Fruit fly (Drosophila melanogaster) whole organism, embryonic: ENCODE data around the gene PIG-C.
A peak's percentile ranks its signal among the peaks of the same experiment; 100 is the strongest.

Experiments
- Antp ChIP-seq: fragments of 200-800 bp; sonication (Bioruptor generic); optimal IDR thresholded peaks from 3 replicates; lab custom pipeline; 2016; ENCODE audit warnings: missing biosample characterization, missing genetic modification characterization
- C15 ChIP-seq: fragments of 200-800 bp; sonication (Bioruptor generic); IDR thresholded peaks from 3 replicates; pipeline ENCODE4 v1.3.6; 2022; ENCODE audit warnings: missing biosample characterization, missing genetic modification characterization
- CG11093 ChIP-seq: fragments of 200-800 bp; sonication (Bioruptor generic); IDR thresholded peaks from 3 replicates; pipeline ENCODE4 v1.3.6; 2022; ENCODE audit warnings: missing biosample characterization, missing genetic modification characterization
- CG12104 ChIP-seq: fragments of 200-800 bp; sonication (Bioruptor generic); optimal IDR thresholded peaks from 3 replicates; lab custom pipeline; 2016; ENCODE audit warnings: missing biosample characterization, missing genetic modification characterization
- CG12155 ChIP-seq: fragments of 200-800 bp; sonication (Bioruptor generic); optimal IDR thresholded peaks from 3 replicates; lab custom pipeline; 2016; ENCODE audit warnings: missing biosample characterization, missing genetic modification characterization
- CG12299 ChIP-seq: fragments of 200-800 bp; sonication (Bioruptor generic); optimal IDR thresholded peaks from 2 replicates; lab custom pipeline; 2018; ENCODE audit warnings: missing biosample characterization, mild to moderate bottlenecking, missing genetic modification characterization
- CG17328 ChIP-seq: fragments of 200-800 bp; sonication (Bioruptor generic); IDR thresholded peaks from 2 replicates; pipeline ENCODE4 v1.3.6; 2022; ENCODE audit warnings: missing biosample characterization, missing genetic modification characterization
- CG17829 ChIP-seq: fragments of 200-800 bp; optimal IDR thresholded peaks from 2 replicates; lab custom pipeline; 2019; ENCODE audit warnings: missing biosample characterization, mild to moderate bottlenecking, missing genetic modification characterization, moderate library complexity
- CG2120 ChIP-seq: fragments of 200-800 bp; sonication (Bioruptor generic); optimal IDR thresholded peaks from 3 replicates; lab custom pipeline; 2016; ENCODE audit warnings: missing biosample characterization, missing genetic modification characterization
- CG32532 ChIP-seq: fragments of 200-800 bp; sonication (Bioruptor generic); IDR thresholded peaks from 2 replicates; pipeline ENCODE4 v1.3.6; 2022; ENCODE audit warnings: missing biosample characterization, missing genetic modification characterization
- CG4404 ChIP-seq: fragments of 200-800 bp; sonication (Bioruptor generic); IDR thresholded peaks from 2 replicates; pipeline ENCODE4 v1.3.6; 2022; ENCODE audit warnings: missing biosample characterization, missing genetic modification characterization
- CG4707 ChIP-seq: fragments of 200-800 bp; sonication (Bioruptor generic); optimal IDR thresholded peaks from 2 replicates; lab custom pipeline; 2018; ENCODE audit warnings: missing biosample characterization, mild to moderate bottlenecking, missing genetic modification characterization, moderate library complexity
- CG6175 ChIP-seq: fragments of 200-800 bp; sonication (Bioruptor generic); IDR thresholded peaks from 3 replicates; pipeline ENCODE4 v1.3.6; 2022; ENCODE audit warnings: missing biosample characterization, missing genetic modification characterization
- CG6765 ChIP-seq: fragments of 200-800 bp; sonication (Bioruptor generic); optimal IDR thresholded peaks from 3 replicates; lab custom pipeline; 2017; ENCODE audit warnings: missing biosample characterization, mild to moderate bottlenecking, missing genetic modification characterization
- CG7556 ChIP-seq: fragments of 200-800 bp; sonication (Bioruptor generic); optimal IDR thresholded peaks from 2 replicates; lab custom pipeline; 2017; ENCODE audit warnings: missing biosample characterization, mild to moderate bottlenecking, missing genetic modification characterization
- Dref ChIP-seq: fragments of 200-800 bp; sonication (Bioruptor generic); IDR thresholded peaks from 2 replicates; pipeline ENCODE4 v1.3.6; 2022; ENCODE audit warnings: missing biosample characterization, missing genetic modification characterization
- Eip74EF ChIP-seq, 2 experiments: fragments of 200-800 bp in 1 of 2; fragments of >200 bp in 1 of 2; sonication (Bioruptor generic) in 1 of 2; optimal IDR thresholded peaks; 2 replicates each; lab custom pipeline; 2017 to 2019; ENCODE audit warnings: missing biosample characterization in 2 of 2, missing genetic modification characterization in 2 of 2, mild to moderate bottlenecking in 1 of 2, moderate library complexity in 1 of 2
- Lhr ChIP-seq: fragments of 200-800 bp; sonication (Bioruptor generic); optimal IDR thresholded peaks from 3 replicates; lab custom pipeline; 2017; ENCODE audit warnings: mild to moderate bottlenecking, missing biosample characterization, missing genetic modification reagents, missing genetic modification characterization
- Mes4 ChIP-seq: fragments of 200-800 bp; sonication (Bioruptor generic); optimal IDR thresholded peaks from 2 replicates; lab custom pipeline; 2016; ENCODE audit warnings: missing biosample characterization, missing genetic modification characterization
- NC2α ChIP-seq: fragments of 200-800 bp; sonication (Bioruptor generic); optimal IDR thresholded peaks from 2 replicates; lab custom pipeline; 2016; ENCODE audit warnings: missing biosample characterization, missing genetic modification characterization
- Rfx ChIP-seq: fragments of 200-800 bp; sonication (Bioruptor generic); IDR thresholded peaks from 2 replicates; pipeline ENCODE4 v1.3.6; 2022; ENCODE audit warnings: missing biosample characterization, missing genetic modification characterization
- Scr ChIP-seq: fragments of 200-800 bp; sonication (Bioruptor generic); IDR thresholded peaks from 2 replicates; pipeline ENCODE4 v1.3.6; 2022; ENCODE audit warnings: missing biosample characterization, missing genetic modification characterization; ENCODE audit not compliant: partially characterized antibody
- Side ChIP-seq: fragments of 200-800 bp; sonication (Bioruptor generic); optimal IDR thresholded peaks from 2 replicates; lab custom pipeline; 2016; ENCODE audit warnings: missing biosample characterization, missing genetic modification characterization
- Trl ChIP-seq, 3 experiments: fragments of >200 bp in 2 of 3; fragments of 200-800 bp in 1 of 3; sonication (Bioruptor generic) in 1 of 3; optimal IDR thresholded peaks; 2 replicates in 1 of 3; 3 replicates in 2 of 3; lab custom pipeline; 2016 to 2017; ENCODE audit warnings: missing biosample characterization in 1 of 3, missing genetic modification characterization in 1 of 3
- ab ChIP-seq: fragments of 200-800 bp; sonication (Bioruptor generic); optimal IDR thresholded peaks from 2 replicates; lab custom pipeline; 2016; ENCODE audit warnings: missing biosample characterization, missing genetic modification characterization
- ato ChIP-seq: fragments of 200-800 bp; sonication (Bioruptor generic); IDR thresholded peaks from 2 replicates; pipeline ENCODE4 v1.3.6; 2022; ENCODE audit warnings: missing biosample characterization, missing genetic modification characterization; ENCODE audit not compliant: partially characterized antibody
- crp ChIP-seq, 2 experiments: fragments of 200-800 bp; sonication (Bioruptor generic); optimal IDR thresholded peaks; 2 replicates in 1 of 2; 3 replicates in 1 of 2; lab custom pipeline; 2017; ENCODE audit warnings: missing biosample characterization in 2 of 2, missing genetic modification characterization in 2 of 2, mild to moderate bottlenecking in 1 of 2, moderate library complexity in 1 of 2
- cwo ChIP-seq: fragments of 200-800 bp; sonication (Bioruptor generic); optimal IDR thresholded peaks from 3 replicates; lab custom pipeline; 2017; ENCODE audit warnings: missing biosample characterization, missing genetic modification characterization, mild to moderate bottlenecking, moderate library complexity, missing genetic modification reagents
- grn ChIP-seq: fragments of 200-800 bp; sonication (Bioruptor generic); optimal IDR thresholded peaks from 3 replicates; lab custom pipeline; 2017; ENCODE audit warnings: missing biosample characterization, missing genetic modification characterization
- kni ChIP-seq: fragments of 200-800 bp; sonication (Bioruptor generic); optimal IDR thresholded peaks from 3 replicates; lab custom pipeline; 2017; ENCODE audit warnings: mild to moderate bottlenecking, missing biosample characterization, missing genetic modification reagents, missing genetic modification characterization
- lab ChIP-seq: fragments of 200-800 bp; sonication (Bioruptor generic); optimal IDR thresholded peaks from 3 replicates; lab custom pipeline; 2017; ENCODE audit warnings: missing biosample characterization, missing genetic modification characterization, mild to moderate bottlenecking, moderate library complexity, missing genetic modification reagents
- lbe ChIP-seq: fragments of 200-800 bp; sonication (Bioruptor generic); optimal IDR thresholded peaks from 2 replicates; lab custom pipeline; 2016; ENCODE audit warnings: missing biosample characterization, mild to moderate bottlenecking, missing genetic modification characterization
- nerfin-1 ChIP-seq: fragments of 200-800 bp; sonication (Bioruptor generic); optimal IDR thresholded peaks from 3 replicates; lab custom pipeline; 2019; ENCODE audit warnings: missing biosample characterization, mild to moderate bottlenecking, missing genetic modification characterization, moderate library complexity
- odd ChIP-seq: fragments of 200-800 bp; sonication (Bioruptor generic); optimal IDR thresholded peaks from 2 replicates; lab custom pipeline; 2017; ENCODE audit warnings: missing biosample characterization, mild to moderate bottlenecking, missing genetic modification characterization
- org-1 ChIP-seq: fragments of 200-800 bp; sonication (Bioruptor generic); optimal IDR thresholded peaks from 2 replicates; lab custom pipeline; 2017; ENCODE audit warnings: missing biosample characterization, missing genetic modification characterization
- pita ChIP-seq: fragments of 200-800 bp; sonication (Bioruptor generic); optimal IDR thresholded peaks from 2 replicates; lab custom pipeline; 2017; ENCODE audit warnings: missing biosample characterization, mild to moderate bottlenecking, missing genetic modification characterization
- repo ChIP-seq: fragments of 200-800 bp; sonication (Bioruptor generic); optimal IDR thresholded peaks from 2 replicates; lab custom pipeline; 2016; ENCODE audit warnings: missing biosample characterization, missing genetic modification characterization
- schlank ChIP-seq: fragments of 200-800 bp; sonication (Bioruptor generic); optimal IDR thresholded peaks from 2 replicates; lab custom pipeline; 2018; ENCODE audit warnings: missing biosample characterization, mild to moderate bottlenecking, missing genetic modification characterization
- slp2 ChIP-seq: fragments of 200-800 bp; sonication (Bioruptor generic); optimal IDR thresholded peaks from 2 replicates; lab custom pipeline; 2016; ENCODE audit warnings: missing biosample characterization, missing genetic modification characterization
- tin ChIP-seq: fragments of 200-800 bp; sonication (Bioruptor generic); optimal IDR thresholded peaks from 3 replicates; lab custom pipeline; 2016; ENCODE audit warnings: missing biosample characterization, missing genetic modification characterization
- twi ChIP-seq: fragments of 200-800 bp; optimal IDR thresholded peaks from 2 replicates; lab custom pipeline; 2019; ENCODE audit warnings: missing biosample characterization, mild to moderate bottlenecking, missing genetic modification characterization, moderate library complexity
- unpg ChIP-seq: fragments of 200-800 bp; sonication (Bioruptor generic); optimal IDR thresholded peaks from 3 replicates; lab custom pipeline; 2018; ENCODE audit warnings: missing biosample characterization, mild to moderate bottlenecking, missing genetic modification characterization, moderate library complexity
- vvl ChIP-seq: fragments of 200-800 bp; sonication (Bioruptor generic); IDR thresholded peaks from 2 replicates; pipeline ENCODE4 v1.3.6; 2022; ENCODE audit warnings: missing biosample characterization, missing genetic modification characterization
- wdn ChIP-seq: fragments of 200-800 bp; sonication (Bioruptor generic); IDR thresholded peaks from 2 replicates; pipeline ENCODE4 v1.3.6; 2022; ENCODE audit warnings: missing biosample characterization, missing genetic modification characterization
- wek ChIP-seq: fragments of 200-800 bp; sonication (Bioruptor generic); optimal IDR thresholded peaks from 3 replicates; lab custom pipeline; 2018; ENCODE audit warnings: missing biosample characterization, mild to moderate bottlenecking, missing genetic modification characterization, moderate library complexity
- zen ChIP-seq: fragments of 200-800 bp; sonication (Bioruptor generic); optimal IDR thresholded peaks from 3 replicates; lab custom pipeline; 2018; ENCODE audit warnings: missing biosample characterization, mild to moderate bottlenecking, missing genetic modification characterization, moderate library complexity
- zf30C ChIP-seq: fragments of 200-800 bp; sonication (Bioruptor generic); optimal IDR thresholded peaks from 3 replicates; lab custom pipeline; 2018; ENCODE audit warnings: missing biosample characterization, mild to moderate bottlenecking, missing genetic modification characterization

PIG-C gene

dm6 chr3L:3325925-3326903 lies 7.2 kb upstream of the PIG-C start, which contains the start of gene Gtpx (continued):
- TF ChIP-seq Eip74EF (GFP tag; optimal IDR thresholded peaks at IDR 0.05; lab: Kevin White, UChicago), result no peak
- TF ChIP-seq slp2 (GFP tag; lab: Kevin White, UChicago), result no peak
- 0 out of 2 replicates have a peak, but pooled peaks have one; percentile 24 for TF ChIP-seq wdn (GFP tag; lab: Robert Waterston, UW)
- TF ChIP-seq CG32532, result no peak
- no peak for TF ChIP-seq zf30C (GFP tag; lab: Kevin White, UChicago)
- no peak for TF ChIP-seq lab
- TF ChIP-seq CG7556 (GFP tag; lab: Kevin White, UChicago), result peak; percentile 8
- TF ChIP-seq lbe (GFP tag; lab: Kevin White, UChicago), result peak; percentile 35
- TF ChIP-seq ab (GFP tag; lab: Kevin White, UChicago), result peak; percentile 6
- no peak for TF ChIP-seq CG12104
- no peak for TF ChIP-seq CG6765 (GFP tag; lab: Kevin White, UChicago)
- no peak for TF ChIP-seq CG6175
- TF ChIP-seq repo, result no peak
- TF ChIP-seq tin (GFP tag; lab: Kevin White, UChicago), result peak; percentile 13
- TF ChIP-seq CG12299 (tag; lab: Kevin White, UChicago), result no peak
- TF ChIP-seq org-1 (GFP tag; lab: Kevin White, UChicago), result no peak
- TF ChIP-seq vvl (GFP tag; lab: Robert Waterston, UW), result peak; percentile 62
- peak; percentile 23 for TF ChIP-seq twi (tag; lab: Kevin White, UChicago)
- TF ChIP-seq CG17328 (GFP tag; lab: Robert Waterston, UW), result 0 out of 2 replicates have a peak, but pooled peaks have one; percentile 41
- TF ChIP-seq crp (GFP tag; optimal IDR thresholded peaks at IDR 0.05; lab: Kevin White, UChicago), result peak in 1 of 2 experiments; percentile 22
- TF ChIP-seq cwo, result no peak
- TF ChIP-seq CG4404 (GFP tag; lab: Robert Waterston, UW), result no peak
- TF ChIP-seq CG17829, result peak; percentile 41
- TF ChIP-seq grn (GFP tag; lab: Kevin White, UChicago), result no peak
- TF ChIP-seq Antp (GFP tag; lab: Kevin White, UChicago), result peak; percentile 27
- peak; percentile 83 for TF ChIP-seq Lhr
- TF ChIP-seq Rfx (GFP tag; lab: Robert Waterston, UW), result peak; percentile 37; the same call in 1 of the 2 replicates
- TF ChIP-seq nerfin-1 (tag; lab: Kevin White, UChicago), result peak; percentile 9
- TF ChIP-seq CG4707, result no peak
- peak; percentile 31; the same call in 1 of the 2 replicates for TF ChIP-seq Dref (GFP tag; lab: Robert Waterston, UW)
- peak; percentile 32 for TF ChIP-seq kni (GFP tag; lab: Kevin White, UChicago)
- peak in 1 of 2 experiments; percentile 6 for TF ChIP-seq Trl (optimal IDR thresholded peaks at IDR 0.05; lab: Kevin White, UChicago)
- peak; percentile 29 for TF ChIP-seq Trl (GFP tag; optimal IDR thresholded peaks at IDR 0.05; lab: Kevin White, UChicago)
- peak; percentile 62 for TF ChIP-seq CG2120 (GFP tag; lab: Kevin White, UChicago)
- no peak for TF ChIP-seq Scr (GFP tag; lab: Robert Waterston, UW)
- no peak for TF ChIP-seq unpg (GFP tag; lab: Kevin White, UChicago)
- peak; percentile 32 for TF ChIP-seq CG12155 (GFP tag; lab: Kevin White, UChicago)
- no peak for TF ChIP-seq pita (GFP tag; lab: Kevin White, UChicago)
- no peak for TF ChIP-seq wek (GFP tag; lab: Kevin White, UChicago)
- no peak for TF ChIP-seq CG11093 (GFP tag; lab: Robert Waterston, UW)
- TF ChIP-seq C15, result no peak
- TF ChIP-seq NC2α (GFP tag; lab: Kevin White, UChicago), result no peak
- TF ChIP-seq odd, result no peak
- TF ChIP-seq schlank (tag; lab: Kevin White, UChicago), result no peak
- TF ChIP-seq ato (GFP tag; lab: Robert Waterston, UW), result no peak
- TF ChIP-seq Mes4, result peak; percentile 20
- peak; percentile 48 for TF ChIP-seq Side (GFP tag; lab: Kevin White, UChicago)
- peak; percentile 3 for TF ChIP-seq zen (tag; lab: Kevin White, UChicago)
